Worm (Caenorhabditis elegans) whole organism, L2 larva: ENCODE results near the gene pch-2.
A peak's percentile ranks its signal among the peaks of the same experiment; 100 is the strongest.

Experiments used
- F13H6.1 ChIP-seq: sonication (generic microtip); optimal IDR thresholded peaks from 2 replicates; lab custom pipeline; 2016; ENCODE audit warnings: missing genetic modification characterization, missing compliant biosample characterization
- unc-62 ChIP-seq: fragments of 150-350 bp; optimal IDR thresholded peaks from 2 replicates; lab custom pipeline; 2014; ENCODE audit warnings: missing biosample characterization, missing genetic modification reagents, missing genetic modification characterization

- TF ChIP-seq unc-62 (GFP tag; lab: Kevin White, UChicago) (no peak), F13H6.1 (tag; lab: Kevin White, UChicago) (peak; percentile 67)
These were observed 28.6 kb upstream of the pch-2 start, which contains the start of gene ulp-4 for ce11 chrII:8129495-8130010.
